Worm (Caenorhabditis elegans) whole organism, mixed stage, embryonic: ENCODE results near the gene T28F3.5.

ENCODE experiments used
- bed-3 ChIP-seq: fragments of 200-800 bp; sonication (Bioruptor generic); optimal IDR thresholded peaks from 3 replicates; lab custom pipeline; 2018; ENCODE audit warnings: mild to moderate bottlenecking, missing genetic modification characterization, moderate library complexity, missing compliant biosample characterization
- ceh-43 ChIP-seq: fragments of 200-800 bp; sonication (Bioruptor generic); optimal IDR thresholded peaks from 2 replicates; lab custom pipeline; 2018; ENCODE audit warnings: mild to moderate bottlenecking, missing genetic modification characterization, moderate library complexity, missing compliant biosample characterization
- ceh-83 ChIP-seq: fragments of 200-800 bp; sonication (Bioruptor generic); optimal IDR thresholded peaks from 2 replicates; lab custom pipeline; 2018; ENCODE audit warnings: mild to moderate bottlenecking, missing genetic modification characterization, missing compliant biosample characterization
- cnd-1 ChIP-seq: fragments of 200-800 bp; sonication (Bioruptor generic); optimal IDR thresholded peaks from 2 replicates; lab custom pipeline; 2018; ENCODE audit warnings: mild to moderate bottlenecking, missing genetic modification characterization, missing compliant biosample characterization
- drap-1 ChIP-seq: fragments of 200-800 bp; sonication (Bioruptor generic); optimal IDR thresholded peaks from 3 replicates; lab custom pipeline; 2018; ENCODE audit warnings: mild to moderate bottlenecking, missing genetic modification characterization, missing compliant biosample characterization
- elt-1 ChIP-seq: sonication (generic microtip); optimal IDR thresholded peaks from 2 replicates; lab custom pipeline; 2017; ENCODE audit warnings: missing genetic modification characterization, mild to moderate bottlenecking, missing compliant biosample characterization, antibody characterized with exemption, moderate library complexity, borderline replicate concordance; ENCODE audit not compliant: insufficient read depth
- elt-3 ChIP-seq: fragments of 150-350 bp; optimal IDR thresholded peaks from 2 replicates; lab custom pipeline; 2014; ENCODE audit warnings: missing biosample characterization, missing genetic modification characterization
- flh-1 ChIP-seq: fragments of 200-800 bp; sonication (Bioruptor generic); optimal IDR thresholded peaks from 2 replicates; lab custom pipeline; 2018; ENCODE audit warnings: mild to moderate bottlenecking, missing genetic modification characterization, moderate library complexity, missing compliant biosample characterization
- ham-2 ChIP-seq: fragments of 200-800 bp; sonication (Bioruptor generic); optimal IDR thresholded peaks from 2 replicates; lab custom pipeline; 2018; ENCODE audit warnings: mild to moderate bottlenecking, missing genetic modification characterization, missing compliant biosample characterization
- hlh-1 ChIP-seq: fragments of 150-350 bp; optimal IDR thresholded peaks from 2 replicates; lab custom pipeline; 2014; ENCODE audit warnings: missing biosample characterization, missing genetic modification reagents, missing genetic modification characterization
- lin-32 ChIP-seq: fragments of 200-800 bp; sonication (Bioruptor generic); optimal IDR thresholded peaks from 2 replicates; lab custom pipeline; 2018; ENCODE audit warnings: mild to moderate bottlenecking, missing genetic modification characterization, missing compliant biosample characterization
- lsy-2 ChIP-seq: fragments of 150-350 bp; optimal IDR thresholded peaks from 2 replicates; lab custom pipeline; 2014; ENCODE audit warnings: missing biosample characterization, missing genetic modification characterization
- mab-5 ChIP-seq: fragments of 150-350 bp; optimal IDR thresholded peaks from 2 replicates; lab custom pipeline; 2014; ENCODE audit warnings: missing biosample characterization, missing genetic modification characterization
- mep-1 ChIP-seq: fragments of 150-350 bp; optimal IDR thresholded peaks from 2 replicates; lab custom pipeline; 2017; ENCODE audit warnings: missing biosample characterization, missing genetic modification reagents, missing genetic modification characterization, inconsistent platforms
- mls-2 ChIP-seq: sonication (generic microtip); optimal IDR thresholded peaks from 2 replicates; lab custom pipeline; 2016; ENCODE audit warnings: mild to moderate bottlenecking, missing genetic modification characterization, moderate library complexity, missing compliant biosample characterization
- nhr-12 ChIP-seq: fragments of 150-350 bp; optimal IDR thresholded peaks from 2 replicates; lab custom pipeline; 2014; ENCODE audit warnings: missing biosample characterization, missing genetic modification characterization
- nhr-237 ChIP-seq: fragments of 150-350 bp; optimal IDR thresholded peaks from 2 replicates; lab custom pipeline; 2014; ENCODE audit warnings: missing biosample characterization, missing genetic modification characterization
- nhr-28 ChIP-seq: fragments of 150-350 bp; optimal IDR thresholded peaks from 2 replicates; lab custom pipeline; 2014; ENCODE audit warnings: missing biosample characterization, missing genetic modification characterization
- nhr-76 ChIP-seq: sonication (generic microtip); optimal IDR thresholded peaks from 2 replicates; lab custom pipeline; 2017; ENCODE audit warnings: missing biosample characterization, missing genetic modification characterization
- pha-4 ChIP-seq: fragments of 150-350 bp; optimal IDR thresholded peaks from 2 replicates; lab custom pipeline; 2018; ENCODE audit warnings: missing biosample characterization, missing genetic modification reagents, missing genetic modification characterization
- sem-2 ChIP-seq: fragments of 200-800 bp; sonication (Bioruptor generic); optimal IDR thresholded peaks from 2 replicates; lab custom pipeline; 2018; ENCODE audit warnings: mild to moderate bottlenecking, missing genetic modification characterization, missing compliant biosample characterization
- snpc-4 ChIP-seq: fragments of 150-350 bp; optimal IDR thresholded peaks from 2 replicates; lab custom pipeline; 2014; ENCODE audit warnings: missing biosample characterization, missing genetic modification characterization
- sptf-1 ChIP-seq: sonication (generic microtip); optimal IDR thresholded peaks from 2 replicates; lab custom pipeline; 2017; ENCODE audit warnings: mild to moderate bottlenecking, missing genetic modification characterization, moderate library complexity, missing compliant biosample characterization
- unc-120 ChIP-seq: sonication (generic microtip); optimal IDR thresholded peaks from 2 replicates; lab custom pipeline; 2017; ENCODE audit warnings: missing genetic modification characterization, missing compliant biosample characterization; ENCODE audit not compliant: poor library complexity, severe bottlenecking
- unc-39 ChIP-seq: fragments of 150-350 bp; optimal IDR thresholded peaks from 2 replicates; lab custom pipeline; 2014; ENCODE audit warnings: missing biosample characterization, missing genetic modification characterization
- unc-62 ChIP-seq: fragments of 150-350 bp; optimal IDR thresholded peaks from 2 replicates; lab custom pipeline; 2014; ENCODE audit warnings: missing biosample characterization, missing genetic modification reagents, missing genetic modification characterization
- zip-8 ChIP-seq: fragments of 150-350 bp; optimal IDR thresholded peaks from 2 replicates; lab custom pipeline; 2014; ENCODE audit warnings: missing biosample characterization, missing genetic modification characterization

The T28F3.5 gene

ce11 chrIV:17249691-17250181 lies 44.9 kb upstream of the T28F3.5 start, which contains the start of gene eelo-2 (continued):
- TF ChIP-seq unc-62: peak; percentile 71
- TF ChIP-seq mab-5 (tag; lab: Kevin White, UChicago): peak; percentile 78
- TF ChIP-seq, all 35 proteins: peak for 21

DNA sequence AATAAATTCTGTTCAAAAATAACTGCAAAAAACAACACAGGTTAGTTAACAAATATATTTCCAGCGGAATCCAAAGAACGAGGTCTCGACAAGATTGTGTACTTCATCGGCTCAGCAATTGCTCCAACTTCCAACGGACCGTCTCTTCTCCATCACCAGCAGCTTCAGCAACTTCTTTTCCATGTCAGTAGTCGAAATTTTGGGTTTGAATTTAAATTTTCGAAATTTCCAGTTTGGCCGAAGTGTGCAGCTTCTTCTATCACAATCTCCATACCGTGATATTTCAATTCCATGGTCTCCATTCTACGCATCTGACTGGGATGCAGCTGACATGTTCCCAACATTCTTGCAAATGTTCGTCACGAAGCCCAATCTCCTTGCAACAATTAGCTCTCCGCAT lies 41.2 kb upstream of the T28F3.5 start:
- no peak for TF ChIP-seq lsy-2 (tag; lab: Kevin White, UChicago)
- TF ChIP-seq elt-1 (tag; lab: Kevin White, UChicago): no peak
- TF ChIP-seq lin-32: no peak
- TF ChIP-seq hlh-1: no peak
- TF ChIP-seq ceh-43 (GFP tag; lab: Kevin White, UChicago): no peak
- TF ChIP-seq sem-2 (GFP tag; lab: Kevin White, UChicago): no peak
- no peak for TF ChIP-seq ham-2 (GFP tag; lab: Kevin White, UChicago)
- no peak for TF ChIP-seq ceh-83 (GFP tag; lab: Kevin White, UChicago)
- no peak for TF ChIP-seq nhr-28 (tag; lab: Kevin White, UChicago)
- TF ChIP-seq mab-5 (tag; lab: Kevin White, UChicago): no peak

DNA sequence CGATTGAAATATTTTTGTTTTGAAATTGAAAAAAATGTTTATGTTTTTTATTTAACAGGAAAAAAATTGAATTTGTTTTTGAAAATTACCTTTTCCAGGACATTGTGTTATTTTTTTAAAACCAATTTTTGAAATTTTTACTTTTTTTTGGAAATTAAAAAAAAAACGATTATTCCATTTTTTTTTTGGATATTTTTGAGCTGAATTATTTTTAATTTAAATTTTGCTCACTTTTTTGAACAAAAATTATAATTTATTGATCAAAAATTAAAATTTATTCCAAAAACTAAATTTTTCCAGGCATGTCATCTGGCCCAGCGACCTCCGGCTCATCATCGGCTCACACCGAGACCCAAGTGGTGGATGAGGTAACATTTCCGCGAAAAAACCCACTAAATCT lies 39.6 kb upstream of the T28F3.5 start, which contains the start of gene gtf-2E1:
TSS of gene gtf-2E1 (plus strand) at position 301 of the 400 bp plus-strand sequence.
- no peak for TF ChIP-seq drap-1
- TF ChIP-seq, all 35 proteins: peak for 0

- TF ChIP-seq cnd-1 (no peak), zip-8 (tag; lab: Kevin White, UChicago) (no peak), mls-2 (tag; lab: Kevin White, UChicago) (no peak), nhr-237 (tag; lab: Kevin White, UChicago) (no peak), elt-1 (tag; lab: Kevin White, UChicago) (no peak), flh-1 (no peak), hlh-1 (no peak), lsy-2 (tag; lab: Kevin White, UChicago) (no peak), nhr-76 (tag; lab: Kevin White, UChicago) (no peak), elt-3 (tag; lab: Kevin White, UChicago) (no peak), unc-39 (tag; lab: Kevin White, UChicago) (no peak), bed-3 (GFP tag; lab: Kevin White, UChicago) (no peak), mep-1 (tag; lab: Kevin White, UChicago) (no peak), ceh-83 (GFP tag; lab: Kevin White, UChicago) (no peak)
These were observed 35.8 kb upstream of the T28F3.5 start for ce11 chrIV:17258824-17259223.

- TF ChIP-seq flh-1 (no peak), lsy-2 (tag; lab: Kevin White, UChicago) (no peak), pha-4 (tag; lab: Kevin White, UChicago) (no peak), elt-1 (tag; lab: Kevin White, UChicago) (no peak), unc-120 (tag; lab: Kevin White, UChicago) (no peak), snpc-4 (no peak), lin-32 (no peak), unc-39 (tag; lab: Kevin White, UChicago) (no peak), bed-3 (GFP tag; lab: Kevin White, UChicago) (no peak), nhr-237 (tag; lab: Kevin White, UChicago) (no peak), unc-62 (no peak), elt-3 (tag; lab: Kevin White, UChicago) (no peak), mls-2 (tag; lab: Kevin White, UChicago) (no peak), nhr-12 (tag; lab: Kevin White, UChicago) (no peak), mab-5 (tag; lab: Kevin White, UChicago) (no peak), ceh-43 (GFP tag; lab: Kevin White, UChicago) (no peak), ham-2 (GFP tag; lab: Kevin White, UChicago) (no peak)
These were observed 35.3 kb upstream of the T28F3.5 start, which contains the start of gene phyh-1 for ce11 chrIV:17259310-17259709. Gene phyh-1, minus strand, starts transcription at chrIV:17259410.

- TF ChIP-seq unc-62 (no peak), sptf-1 (tag; lab: Kevin White, UChicago) (no peak), ceh-43 (GFP tag; lab: Kevin White, UChicago) (no peak), snpc-4 (no peak), nhr-76 (tag; lab: Kevin White, UChicago) (no peak), mls-2 (tag; lab: Kevin White, UChicago) (no peak), ham-2 (GFP tag; lab: Kevin White, UChicago) (no peak)
- TF ChIP-seq, all 35 proteins: peak for 0
These were observed 32.2 kb upstream of the T28F3.5 start, which contains the start of gene ZK550.6 for ce11 chrIV:17262385-17262784. Gene ZK550.6, minus strand, starts transcription at chrIV:17262485.
